Fruit fly (Drosophila melanogaster) whole organism: ENCODE data around the gene Dop1R1.

ENCODE experiments used
- EcR ChIP-seq, 2 experiments: fragments of >200 bp; optimal IDR thresholded peaks; 2 replicates each; lab custom pipeline; 2017; ENCODE audit warnings: missing biosample characterization in 2 of 2, missing genetic modification characterization in 2 of 2, missing genetic modification reagents in 2 of 2
- psq ChIP-seq: fragments of >200 bp; optimal IDR thresholded peaks from 2 replicates; lab custom pipeline; 2017
- usp ChIP-seq: fragments of >200 bp; optimal IDR thresholded peaks from 2 replicates; lab custom pipeline; 2017; ENCODE audit warnings: missing biosample characterization, missing genetic modification characterization, mixed read lengths

DNA sequence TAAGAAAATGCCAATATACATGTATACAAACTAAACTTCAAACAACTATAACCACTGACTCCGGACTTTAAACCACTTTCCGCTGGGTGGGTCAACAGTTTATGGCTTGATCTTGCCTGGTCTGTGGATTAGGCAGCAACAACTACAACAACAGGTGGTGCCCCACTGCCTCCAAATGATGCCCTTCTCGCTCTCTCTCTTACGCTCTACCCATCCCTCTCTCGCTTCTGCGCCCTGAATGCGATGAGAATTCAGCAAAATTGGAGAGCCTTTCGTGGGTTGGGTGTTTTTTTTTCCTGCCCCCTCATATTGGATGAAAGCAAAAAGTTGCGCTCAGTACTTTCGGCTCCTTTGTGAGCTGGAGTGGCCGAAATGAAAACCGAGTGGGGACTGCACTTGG lies 73.7 kb downstream of the Dop1R1 start:
- TF ChIP-seq psq (no peak), usp (GFP tag; lab: Kevin White, UChicago) (no peak), EcR (GFP tag; optimal IDR thresholded peaks at IDR 0.05; lab: Kevin White, UChicago) (no peak)
